Fruit fly (Drosophila melanogaster) whole organism: Measurements from ENCODE around the gene CG14380.

Experiments
- CG8478 ChIP-seq: fragments of >200 bp; optimal IDR thresholded peaks from 2 replicates; lab custom pipeline; 2018; ENCODE audit warnings: inconsistent platforms
- Dll ChIP-seq: fragments of >200 bp; optimal IDR thresholded peaks from 2 replicates; lab custom pipeline; 2017
- EcR ChIP-seq, 2 experiments: fragments of >200 bp; optimal IDR thresholded peaks; 2 replicates each; lab custom pipeline; 2017; ENCODE audit warnings: missing biosample characterization in 2 of 2, missing genetic modification characterization in 2 of 2, missing genetic modification reagents in 2 of 2
- pan ChIP-seq: fragments of >200 bp; optimal IDR thresholded peaks from 2 replicates; lab custom pipeline; 2017
- psq ChIP-seq: fragments of >200 bp; optimal IDR thresholded peaks from 2 replicates; lab custom pipeline; 2017
- usp ChIP-seq: fragments of >200 bp; optimal IDR thresholded peaks from 2 replicates; lab custom pipeline; 2017; ENCODE audit warnings: missing biosample characterization, missing genetic modification characterization, mixed read lengths

The CG14380 gene

dm6 chr3R:13188219-13188618 lies at the start of gene CG14380:
Gene CG14380, plus strand, starts transcription at chr3R:13188519.
- TF ChIP-seq Dll: no peak
- no peak for TF ChIP-seq EcR (GFP tag; optimal IDR thresholded peaks at IDR 0.05; lab: Kevin White, UChicago)
- TF ChIP-seq usp (GFP tag; lab: Kevin White, UChicago): no peak
- no peak for TF ChIP-seq CG8478 (lab: Kevin White, UChicago)
- TF ChIP-seq pan (lab: Kevin White, UChicago): no peak
- TF ChIP-seq psq (lab: Kevin White, UChicago): no peak

DNA sequence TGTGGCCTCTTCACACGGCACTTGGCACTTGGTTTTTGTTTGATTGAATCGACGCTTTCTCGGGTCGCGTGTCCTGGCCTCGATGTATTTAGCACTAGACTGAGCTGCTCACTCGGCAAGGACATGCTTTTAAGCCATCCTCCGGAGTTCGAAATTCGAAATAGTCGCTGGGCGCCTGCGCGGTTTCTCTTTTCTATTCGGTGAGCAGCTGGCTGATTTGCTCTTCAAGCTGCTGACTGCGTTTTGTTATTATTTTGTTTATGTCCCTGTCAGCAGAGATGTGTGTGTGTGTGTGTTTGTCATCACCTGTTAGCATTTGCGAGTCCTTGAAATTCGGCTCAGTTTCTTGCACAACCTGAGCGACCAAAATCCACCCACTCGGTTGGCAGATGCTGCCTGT lies 32.7 kb upstream of the CG14380 start, which contains the start of gene 2mit:
Gene 2mit, minus strand, starts transcription at position 101 of the 400 bp plus-strand sequence.
- TF ChIP-seq EcR (GFP tag; optimal IDR thresholded peaks at IDR 0.05; lab: Kevin White, UChicago) (no peak), pan (lab: Kevin White, UChicago) (no peak), psq (lab: Kevin White, UChicago) (no peak), usp (GFP tag; lab: Kevin White, UChicago) (no peak), Dll (no peak), CG8478 (lab: Kevin White, UChicago) (no peak)

DNA sequence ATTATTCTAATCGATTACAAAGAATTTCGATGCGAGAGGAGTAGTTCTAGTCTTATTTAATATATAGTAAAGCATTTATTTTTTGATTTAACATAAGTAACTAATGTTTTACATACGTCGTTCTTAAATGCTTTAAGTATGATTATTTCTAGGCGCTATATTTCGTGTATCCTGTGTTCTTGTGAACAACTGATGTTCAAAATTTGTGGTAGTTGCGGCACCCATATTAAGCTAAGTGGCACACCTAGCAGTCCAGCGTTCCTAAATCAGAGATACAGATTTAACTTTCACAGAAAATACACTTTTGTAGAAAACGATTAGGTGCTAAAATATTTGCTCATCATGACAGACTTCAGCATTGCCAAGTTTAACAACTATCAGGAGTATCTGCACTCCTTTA lies 7.3 kb upstream of the CG14380 start, which contains the start of gene CG8138:
Gene CG8138, plus strand, starts transcription at position 301 of the 400 bp plus-strand sequence.
- TF ChIP-seq EcR (GFP tag; optimal IDR thresholded peaks at IDR 0.05; lab: Kevin White, UChicago) (no peak), psq (lab: Kevin White, UChicago) (no peak), CG8478 (lab: Kevin White, UChicago) (no peak), pan (lab: Kevin White, UChicago) (no peak), Dll (no peak), usp (GFP tag; lab: Kevin White, UChicago) (no peak)

DNA sequence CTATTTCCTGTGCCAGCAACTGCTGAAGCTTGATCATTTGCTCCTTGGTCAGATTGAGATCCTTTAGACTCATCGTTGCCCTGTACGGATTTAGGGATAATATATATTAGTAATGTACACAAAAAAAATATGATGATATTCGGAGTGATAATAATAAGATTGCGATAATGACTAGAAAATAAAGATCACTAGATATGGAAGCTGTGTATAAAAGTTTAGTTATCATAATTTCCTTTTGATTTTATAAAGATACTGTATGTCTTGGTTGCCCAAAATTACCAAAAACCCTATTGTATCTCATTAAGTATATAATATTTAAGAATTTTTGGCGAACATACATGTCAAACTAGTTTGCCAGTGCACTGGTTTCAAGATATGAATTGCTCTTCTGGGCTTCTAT lies 1.9 kb upstream of the CG14380 start, which contains the start of gene CG8508:
Gene CG8508, minus strand, starts transcription at position 101 of the 400 bp plus-strand sequence.
- TF ChIP-seq psq (lab: Kevin White, UChicago): no peak
- no peak for TF ChIP-seq usp (GFP tag; lab: Kevin White, UChicago)
- TF ChIP-seq CG8478 (lab: Kevin White, UChicago): no peak
- no peak for TF ChIP-seq EcR (GFP tag; optimal IDR thresholded peaks at IDR 0.05; lab: Kevin White, UChicago)
- TF ChIP-seq pan (lab: Kevin White, UChicago): no peak
- no peak for TF ChIP-seq Dll

dm6 chr3R:13191299-13191698 lies 3.0 kb downstream of the CG14380 start, which contains the start of gene CG8141:
Gene CG8141, plus strand, starts transcription at chr3R:13191599.
- TF ChIP-seq CG8478 (lab: Kevin White, UChicago): no peak
- no peak for TF ChIP-seq psq (lab: Kevin White, UChicago)
- TF ChIP-seq EcR (GFP tag; optimal IDR thresholded peaks at IDR 0.05; lab: Kevin White, UChicago): no peak
- TF ChIP-seq usp (GFP tag; lab: Kevin White, UChicago): no peak
- no peak for TF ChIP-seq pan (lab: Kevin White, UChicago)
- TF ChIP-seq Dll: no peak

- TF ChIP-seq Dll: no peak
- no peak for TF ChIP-seq EcR (GFP tag; optimal IDR thresholded peaks at IDR 0.05; lab: Kevin White, UChicago)
- TF ChIP-seq pan (lab: Kevin White, UChicago): no peak
- no peak for TF ChIP-seq usp (GFP tag; lab: Kevin White, UChicago)
- TF ChIP-seq psq (lab: Kevin White, UChicago): no peak
- TF ChIP-seq CG8478 (lab: Kevin White, UChicago): no peak
Observed at dm6 chr3R:13200402-13200801, 12.1 kb downstream of the CG14380 start.

DNA sequence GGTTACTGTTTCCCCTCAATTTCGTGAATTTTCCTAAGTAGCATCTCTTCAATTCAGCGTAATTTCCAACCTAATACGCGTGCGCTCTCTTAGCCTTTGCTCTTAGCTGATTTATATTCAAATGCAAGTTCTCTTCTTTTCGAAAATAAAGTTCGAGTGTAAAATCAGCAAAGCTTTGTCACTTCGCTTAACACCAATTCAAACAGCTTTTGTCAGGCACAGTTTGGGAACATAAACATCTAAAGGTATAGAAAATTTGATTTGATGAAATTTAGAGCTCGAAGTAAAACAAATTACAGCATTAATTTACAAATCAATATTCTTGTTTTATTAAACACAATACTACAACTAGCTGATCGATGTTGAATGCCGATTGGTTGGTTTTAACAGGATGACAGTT lies 20.1 kb downstream of the CG14380 start:
- TF ChIP-seq Dll (no peak), psq (lab: Kevin White, UChicago) (no peak), usp (GFP tag; lab: Kevin White, UChicago) (no peak), EcR (GFP tag; optimal IDR thresholded peaks at IDR 0.05; lab: Kevin White, UChicago) (no peak), CG8478 (lab: Kevin White, UChicago) (no peak), pan (lab: Kevin White, UChicago) (no peak)

DNA sequence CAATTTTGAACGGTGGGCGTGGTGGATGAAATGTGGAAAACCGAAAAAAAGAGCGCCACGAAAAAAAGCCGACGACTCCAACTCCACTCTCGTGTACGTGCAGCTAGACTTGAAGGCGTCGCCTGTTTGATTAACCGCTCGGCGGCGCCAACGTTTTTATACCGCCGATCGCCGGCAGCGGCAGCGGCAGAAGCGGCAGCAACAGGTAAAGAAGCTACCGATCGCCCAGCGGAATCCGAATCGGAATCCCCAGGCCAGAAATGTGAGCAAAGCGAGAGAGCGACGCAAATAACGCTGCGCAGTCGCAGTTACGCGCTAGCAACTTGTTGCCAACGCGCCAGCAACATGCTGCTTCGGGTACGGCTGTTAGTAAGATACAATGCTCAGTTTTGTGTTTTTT lies 26.0 kb downstream of the CG14380 start, which contains the start of gene CG8483:
Gene CG8483, minus strand, starts transcription at position 119 of the 400 bp plus-strand sequence.
- TF ChIP-seq Dll (no peak), psq (lab: Kevin White, UChicago) (no peak), pan (lab: Kevin White, UChicago) (no peak), CG8478 (lab: Kevin White, UChicago) (no peak), EcR (GFP tag; optimal IDR thresholded peaks at IDR 0.05; lab: Kevin White, UChicago) (no peak), usp (GFP tag; lab: Kevin White, UChicago) (no peak)

DNA sequence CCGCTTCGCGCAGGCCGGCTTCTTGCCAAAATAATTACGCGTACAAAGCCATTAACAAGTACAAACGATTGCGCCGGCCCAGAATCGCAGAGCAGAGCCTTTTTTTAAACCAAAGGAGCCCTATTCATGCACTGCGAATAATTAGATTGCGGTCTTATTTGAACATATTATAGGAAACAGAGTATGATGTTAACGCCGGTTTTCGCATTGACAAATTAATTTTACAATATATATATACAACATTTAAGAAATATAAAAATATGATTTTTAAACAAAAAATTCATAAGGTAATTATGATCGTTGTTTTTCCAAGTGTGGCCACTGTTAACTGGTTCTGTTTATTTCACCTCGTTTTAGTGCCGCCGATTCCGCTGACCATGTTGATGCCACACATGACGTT lies 26.8 kb downstream of the CG14380 start:
- TF ChIP-seq pan (lab: Kevin White, UChicago) (no peak), CG8478 (lab: Kevin White, UChicago) (no peak), usp (GFP tag; lab: Kevin White, UChicago) (no peak), EcR (GFP tag; optimal IDR thresholded peaks at IDR 0.05; lab: Kevin White, UChicago) (no peak), Dll (no peak), psq (lab: Kevin White, UChicago) (no peak)

dm6 chr3R:13218733-13219132 lies 30.4 kb downstream of the CG14380 start:
- TF ChIP-seq usp (GFP tag; lab: Kevin White, UChicago) (no peak), EcR (GFP tag; optimal IDR thresholded peaks at IDR 0.05; lab: Kevin White, UChicago) (no peak)

- TF ChIP-seq psq (lab: Kevin White, UChicago) (no peak), Dll (no peak), usp (GFP tag; lab: Kevin White, UChicago) (no peak), EcR (GFP tag; optimal IDR thresholded peaks at IDR 0.05; lab: Kevin White, UChicago) (no peak), CG8478 (lab: Kevin White, UChicago) (no peak), pan (lab: Kevin White, UChicago) (no peak)
Observed at dm6 chr3R:13220478-13220877, 32.2 kb downstream of the CG14380 start, which contains the start of gene CG8476. Gene CG8476, minus strand, starts transcription at chr3R:13220578.

- TF ChIP-seq EcR (GFP tag; optimal IDR thresholded peaks at IDR 0.05; lab: Kevin White, UChicago) (no peak), psq (lab: Kevin White, UChicago) (no peak), pan (lab: Kevin White, UChicago) (no peak), Dll (no peak), usp (GFP tag; lab: Kevin White, UChicago) (no peak), CG8478 (lab: Kevin White, UChicago) (no peak)
Observed at dm6 chr3R:13221820-13222219, 33.5 kb downstream of the CG14380 start.
